Worm (Caenorhabditis elegans) whole organism, L1 larva: Measurements from ENCODE around the gene B0361.4.

ENCODE experiments used
- C04F5.9 ChIP-seq: sonication (generic microtip); optimal IDR thresholded peaks from 2 replicates; lab custom pipeline; 2016; ENCODE audit warnings: missing genetic modification characterization, missing compliant biosample characterization
- F16B12.6 ChIP-seq: fragments of 150-350 bp; optimal IDR thresholded peaks from 2 replicates; lab custom pipeline; 2014; ENCODE audit warnings: missing biosample characterization, missing genetic modification characterization
- Y116A8C.19 ChIP-seq: sonication (generic microtip); optimal IDR thresholded peaks from 2 replicates; lab custom pipeline; 2016; ENCODE audit warnings: missing compliant biosample characterization, missing genetic modification characterization, borderline replicate concordance
- alr-1 ChIP-seq: fragments of 200-800 bp; sonication (Bioruptor generic); optimal IDR thresholded peaks from 2 replicates; lab custom pipeline; 2018; ENCODE audit warnings: borderline replicate concordance, mild to moderate bottlenecking, missing genetic modification characterization, missing compliant biosample characterization
- blmp-1 ChIP-seq: fragments of 150-350 bp; optimal IDR thresholded peaks from 2 replicates; lab custom pipeline; 2014; ENCODE audit warnings: missing biosample characterization, missing genetic modification characterization
- ceh-8 ChIP-seq: fragments of 200-800 bp; sonication (Bioruptor generic); optimal IDR thresholded peaks from 2 replicates; lab custom pipeline; 2018; ENCODE audit warnings: mild to moderate bottlenecking, missing genetic modification characterization, moderate library complexity, missing compliant biosample characterization
- ceh-82 ChIP-seq, 3 experiments: fragments of 150-350 bp in 1 of 3; sonication (generic microtip) in 2 of 3; optimal IDR thresholded peaks; 2 replicates each; lab custom pipeline; 2014 to 2017; ENCODE audit warnings: missing biosample characterization in 3 of 3, missing genetic modification characterization in 3 of 3
- ceh-88 ChIP-seq: fragments of 200-800 bp; sonication (Bioruptor generic); IDR thresholded peaks from 2 replicates; pipeline ENCODE4 v1.3.6; 2022; ENCODE audit warnings: missing genetic modification characterization, missing compliant biosample characterization
- dpl-1 ChIP-seq, 3 experiments: fragments of 150-350 bp in 2 of 3; sonication (generic microtip) in 1 of 3; optimal IDR thresholded peaks; 2 replicates each; lab custom pipeline; 2014 to 2017; ENCODE audit warnings: missing biosample characterization in 3 of 3, missing genetic modification characterization in 3 of 3, missing genetic modification reagents in 3 of 3
- dsc-1 ChIP-seq: sonication (generic microtip); optimal IDR thresholded peaks from 2 replicates; lab custom pipeline; 2016; ENCODE audit warnings: mild to moderate bottlenecking, missing genetic modification characterization, missing compliant biosample characterization
- efl-1 ChIP-seq, 4 experiments: fragments of 150-350 bp; optimal IDR thresholded peaks in 3 of 4; peaks in 1 of 4; 1 replicate in 1 of 4; 2 replicates in 3 of 4; lab custom pipeline; 2014; ENCODE audit warnings: missing biosample characterization in 2 of 4, missing genetic modification characterization in 2 of 4, missing genetic modification reagents in 2 of 4
- egl-13 ChIP-seq: sonication (generic microtip); optimal IDR thresholded peaks from 2 replicates; lab custom pipeline; 2016; ENCODE audit warnings: missing genotype, missing genetic modification reagents, missing genetic modification characterization, missing compliant biosample characterization
- egl-27 ChIP-seq, 2 experiments: fragments of 150-350 bp in 1 of 2; sonication (generic microtip); optimal IDR thresholded peaks; 3 replicates each; lab custom pipeline; 2017 to 2018; ENCODE audit warnings: missing biosample characterization in 2 of 2, missing genetic modification characterization in 2 of 2, missing genetic modification reagents in 2 of 2
- elt-2 ChIP-seq: sonication (generic microtip); optimal IDR thresholded peaks from 2 replicates; lab custom pipeline; 2016; ENCODE audit warnings: missing genetic modification characterization, mild to moderate bottlenecking, inconsistent platforms, missing compliant biosample characterization, missing genetic modification reagents
- elt-3 ChIP-seq, 6 experiments: fragments of 150-350 bp in 1 of 6; sonication (generic microtip); optimal IDR thresholded peaks; 2 replicates each; lab custom pipeline; 2017 to 2018; ENCODE audit warnings: missing biosample characterization in 6 of 6, missing genetic modification characterization in 6 of 6, inconsistent platforms in 1 of 6
- fkh-10 ChIP-seq: sonication (generic microtip); optimal IDR thresholded peaks from 2 replicates; lab custom pipeline; 2017; ENCODE audit warnings: missing biosample characterization, missing genetic modification reagents, missing genetic modification characterization
- fos-1 ChIP-seq: fragments of 150-350 bp; optimal IDR thresholded peaks from 2 replicates; lab custom pipeline; 2014; ENCODE audit warnings: missing biosample characterization, missing genetic modification characterization
- grh-1 ChIP-seq: fragments of 200-800 bp; sonication (Bioruptor generic); IDR thresholded peaks from 2 replicates; pipeline ENCODE4 v1.3.6; 2022; ENCODE audit warnings: missing genetic modification reagents, missing genetic modification characterization, missing compliant biosample characterization
- hlh-17 ChIP-seq: fragments of 200-800 bp; sonication (Bioruptor generic); optimal IDR thresholded peaks from 2 replicates; lab custom pipeline; 2018; ENCODE audit warnings: missing genetic modification characterization, mild to moderate bottlenecking, missing compliant biosample characterization, moderate library complexity, borderline replicate concordance
- hlh-4 ChIP-seq: sonication (generic microtip); optimal IDR thresholded peaks from 2 replicates; lab custom pipeline; 2016; ENCODE audit warnings: mild to moderate bottlenecking, missing genetic modification characterization, missing compliant biosample characterization
- hpl-2 ChIP-seq: fragments of 150-350 bp; optimal IDR thresholded peaks from 2 replicates; lab custom pipeline; 2014; ENCODE audit warnings: missing biosample characterization, missing genetic modification reagents, missing genetic modification characterization
- irx-1 ChIP-seq: sonication (generic microtip); optimal IDR thresholded peaks from 2 replicates; lab custom pipeline; 2016; ENCODE audit warnings: missing genetic modification characterization, missing compliant biosample characterization
- jun-1 ChIP-seq: fragments of 150-350 bp; optimal IDR thresholded peaks from 2 replicates; lab custom pipeline; 2014; ENCODE audit warnings: missing biosample characterization, missing genetic modification reagents, missing genetic modification characterization
- lin-14 ChIP-seq: fragments of 200-800 bp; sonication (Bioruptor generic); optimal IDR thresholded peaks from 2 replicates; lab custom pipeline; 2018; ENCODE audit warnings: mild to moderate bottlenecking, missing genetic modification characterization, moderate library complexity, missing compliant biosample characterization
- lin-35 ChIP-seq, 2 experiments: fragments of 150-350 bp; optimal IDR thresholded peaks; 2 replicates each; lab custom pipeline; 2014; ENCODE audit warnings: missing biosample characterization in 2 of 2, missing genetic modification characterization in 2 of 2, missing genetic modification reagents in 2 of 2
- lin-39 ChIP-seq: fragments of 150-350 bp; optimal IDR thresholded peaks from 2 replicates; lab custom pipeline; 2014; ENCODE audit warnings: missing biosample characterization, missing genetic modification reagents, missing genetic modification characterization
- lir-3 ChIP-seq: sonication (generic microtip); optimal IDR thresholded peaks from 2 replicates; lab custom pipeline; 2016; ENCODE audit warnings: mild to moderate bottlenecking, missing genetic modification characterization, moderate library complexity, missing compliant biosample characterization; ENCODE audit not compliant: poor library complexity
- lsy-2 ChIP-seq, 2 experiments: fragments of 150-350 bp; optimal IDR thresholded peaks; 2 replicates each; lab custom pipeline; 2014; ENCODE audit warnings: missing biosample characterization in 2 of 2, missing genetic modification characterization in 2 of 2
- mep-1 ChIP-seq: fragments of 150-350 bp; optimal IDR thresholded peaks from 2 replicates; lab custom pipeline; 2014; ENCODE audit warnings: missing biosample characterization, missing genetic modification characterization
- nhr-19 ChIP-seq: fragments of 200-800 bp; sonication (Bioruptor generic); conservative IDR thresholded peaks from 2 replicates; pipeline ENCODE4 v1.3.6; 2022; ENCODE audit warnings: missing genetic modification characterization, missing compliant biosample characterization
- nhr-20 ChIP-seq: sonication (generic microtip); optimal IDR thresholded peaks from 2 replicates; lab custom pipeline; 2016; ENCODE audit warnings: mild to moderate bottlenecking, missing genetic modification characterization, missing compliant biosample characterization
- nhr-28 ChIP-seq: fragments of 150-350 bp; optimal IDR thresholded peaks from 2 replicates; lab custom pipeline; 2014; ENCODE audit warnings: missing biosample characterization, missing genetic modification characterization
- nhr-84 ChIP-seq: sonication (generic microtip); optimal IDR thresholded peaks from 2 replicates; lab custom pipeline; 2017; ENCODE audit warnings: missing biosample characterization, missing genetic modification characterization
- nhr-90 ChIP-seq: sonication (generic microtip); optimal IDR thresholded peaks from 2 replicates; lab custom pipeline; 2016; ENCODE audit warnings: mild to moderate bottlenecking, missing genetic modification characterization, missing compliant biosample characterization; ENCODE audit not compliant: poor library complexity
- pqm-1 ChIP-seq: sonication (generic microtip); optimal IDR thresholded peaks from 3 replicates; lab custom pipeline; 2017; ENCODE audit warnings: missing biosample characterization, missing genetic modification characterization
- sptf-1 ChIP-seq: fragments of 150-350 bp; optimal IDR thresholded peaks from 2 replicates; lab custom pipeline; 2014; ENCODE audit warnings: missing biosample characterization, missing genetic modification characterization
- swsn-7 ChIP-seq: sonication (generic microtip); optimal IDR thresholded peaks from 2 replicates; lab custom pipeline; 2016; ENCODE audit warnings: missing genetic modification characterization, missing compliant biosample characterization
- tlp-1 ChIP-seq: fragments of 150-350 bp; optimal IDR thresholded peaks from 2 replicates; lab custom pipeline; 2014; ENCODE audit warnings: missing biosample characterization, missing genetic modification characterization
- unc-130 ChIP-seq: fragments of 150-350 bp; optimal IDR thresholded peaks from 2 replicates; lab custom pipeline; 2017; ENCODE audit warnings: missing biosample characterization, missing genetic modification characterization, inconsistent platforms
- unc-30 ChIP-seq: sonication (generic microtip); optimal IDR thresholded peaks from 2 replicates; lab custom pipeline; 2017; ENCODE audit warnings: missing biosample characterization, missing genetic modification characterization
- unc-98 ChIP-seq: fragments of 200-800 bp; sonication (Bioruptor generic); IDR thresholded peaks from 2 replicates; pipeline ENCODE4 v1.3.6; 2022; ENCODE audit warnings: missing genetic modification characterization, missing compliant biosample characterization
- xbp-1 ChIP-seq: sonication (generic microtip); optimal IDR thresholded peaks from 2 replicates; lab custom pipeline; 2016; ENCODE audit warnings: missing genetic modification characterization, missing compliant biosample characterization
- zip-4 ChIP-seq: fragments of 200-800 bp; sonication (Bioruptor generic); optimal IDR thresholded peaks from 2 replicates; lab custom pipeline; 2018; ENCODE audit warnings: mild to moderate bottlenecking, missing genetic modification characterization, moderate library complexity, missing compliant biosample characterization

B0361.4 gene

DNA sequence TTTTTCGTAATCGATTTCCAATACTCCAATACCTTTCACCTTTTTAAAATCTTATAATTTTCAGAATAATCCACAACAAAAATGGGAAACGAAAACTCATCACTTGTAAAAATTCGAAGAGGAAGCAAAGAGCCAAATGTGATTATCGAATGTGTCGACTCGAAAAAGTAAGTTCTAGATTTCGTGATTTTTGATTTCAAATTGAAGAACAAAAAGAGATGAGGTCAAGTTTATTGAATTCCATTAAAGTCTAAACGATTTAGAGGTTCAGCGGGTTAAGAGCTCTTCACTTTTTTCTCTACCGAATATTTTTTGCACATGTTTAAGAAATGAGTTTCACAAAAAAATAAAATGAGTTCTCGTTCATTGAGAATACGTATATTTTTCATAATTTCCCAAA is at the start of gene B0361.4:
Gene B0361.4 (plus strand): TSS at position 61 of the 400 bp plus-strand sequence.
- TF ChIP-seq tlp-1 (tag; lab: Kevin White, UChicago) = no peak
- TF ChIP-seq lin-14 = peak; percentile 18
- TF ChIP-seq fkh-10 = peak; percentile 88
- no peak for TF ChIP-seq ceh-82 (tag; optimal IDR thresholded peaks at IDR 0.05; lab: Kevin White, UChicago)
- TF ChIP-seq pqm-1 = no peak
- no peak for TF ChIP-seq egl-27 (tag; optimal IDR thresholded peaks at IDR 0.05; lab: Kevin White, UChicago)
- no peak for TF ChIP-seq fos-1 (tag; lab: Kevin White, UChicago)
- no peak for TF ChIP-seq hlh-4 (tag; lab: Kevin White, UChicago)
- TF ChIP-seq hpl-2 (GFP tag; lab: Kevin White, UChicago) = no peak
- no peak for TF ChIP-seq grh-1 (GFP tag; lab: Robert Waterston, UW)
- TF ChIP-seq, all 84 proteins: peak for 2

DNA sequence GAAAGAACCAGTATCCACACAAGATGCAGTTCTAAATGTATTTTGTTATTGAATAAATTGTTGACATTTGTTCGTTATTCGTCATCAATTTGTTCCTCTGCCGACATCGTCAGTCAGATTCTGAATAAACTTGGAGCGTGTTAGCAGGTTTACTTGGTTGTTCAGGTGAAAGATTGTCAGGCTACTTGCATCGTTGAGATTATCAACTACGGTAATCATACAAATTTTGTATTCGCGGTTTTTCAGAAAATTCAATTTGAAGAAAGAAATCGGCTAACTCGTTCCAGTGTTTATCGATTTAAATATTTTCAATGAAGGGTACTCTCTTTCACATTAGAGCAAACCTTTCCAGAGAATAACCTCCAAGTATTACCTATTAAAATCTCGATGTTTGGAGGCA is 49.1 kb upstream of the B0361.4 start, which contains the start of gene R151.2:
Gene R151.2 (plus strand): TSS at position 247 of the 400 bp plus-strand sequence.
- TF ChIP-seq jun-1 (tag; lab: Kevin White, UChicago) (no peak), efl-1 (optimal IDR thresholded peaks at IDR 0.05; lab: Kevin White, UChicago) (no peak), efl-1 (GFP tag; optimal IDR thresholded peaks at IDR 0.05 in 1 of 2; lab: Kevin White, UChicago) (peak in 1 of 2 experiments; percentile 91), lsy-2 (tag; optimal IDR thresholded peaks at IDR 0.05; lab: Kevin White, UChicago) (peak in 1 of 2 experiments; percentile 50)

DNA sequence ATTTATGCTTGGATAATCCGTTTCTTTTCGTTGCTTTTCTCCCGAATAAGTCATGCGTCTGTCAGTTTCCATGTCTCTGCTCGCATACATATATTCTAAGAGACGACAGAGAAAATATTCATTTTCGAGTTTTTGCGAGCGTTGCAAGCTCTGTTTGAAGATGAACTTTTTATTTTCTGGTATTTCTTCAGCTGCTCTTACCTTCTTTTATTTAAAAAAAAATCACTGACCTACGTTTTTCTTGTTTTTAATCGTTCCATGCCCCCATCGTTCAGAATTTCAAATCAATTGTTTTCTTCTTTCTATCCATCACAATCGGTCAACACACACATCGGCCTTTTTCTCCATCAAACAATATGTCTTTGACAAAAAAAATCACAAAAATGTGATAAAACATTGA is 48.3 kb upstream of the B0361.4 start:
- peak; percentile 0 for TF ChIP-seq lin-14
- no peak for TF ChIP-seq hlh-17 (GFP tag; lab: Kevin White, UChicago)
- no peak for TF ChIP-seq alr-1
- no peak for TF ChIP-seq dsc-1

- TF ChIP-seq nhr-20 (tag; lab: Kevin White, UChicago) (peak; percentile 2), elt-3 (tag; optimal IDR thresholded peaks at IDR 0.05; lab: Kevin White, UChicago) (peak in 1 of 6 experiments; percentile 28), lin-14 (peak; percentile 46), nhr-90 (no peak), fkh-10 (no peak), nhr-19 (0 out of 2 replicates have a peak, but pooled peaks have one; percentile 9), lin-35 (GFP tag; optimal IDR thresholded peaks at IDR 0.05; lab: Kevin White, UChicago) (peak in 1 of 2 experiments; percentile 14), elt-2 (peak; percentile 49), blmp-1 (tag; lab: Kevin White, UChicago) (peak; percentile 94), Y116A8C.19 (no peak)
- TF ChIP-seq, all 84 proteins: peak for 7
These were observed 46.8 kb upstream of the B0361.4 start for ce11 chrIII:7212028-7212427.

DNA sequence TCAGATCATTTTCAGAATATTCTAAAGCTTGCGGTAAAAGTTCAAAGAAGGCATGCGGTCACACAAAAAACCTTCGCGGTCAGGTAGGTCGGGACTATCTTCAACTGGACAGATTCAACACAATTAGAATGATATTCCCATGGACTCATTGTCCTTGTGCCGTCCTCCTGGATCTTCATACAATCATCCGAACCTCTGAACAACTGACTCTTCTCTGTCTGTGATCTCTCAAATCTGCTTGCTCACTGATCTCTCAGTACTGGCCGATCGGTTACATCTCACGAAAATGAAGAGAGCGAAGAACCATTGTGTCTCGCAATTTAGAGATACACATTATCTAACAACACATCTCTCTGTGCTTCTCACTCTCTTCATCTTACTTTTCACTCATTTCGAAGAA is 43.3 kb upstream of the B0361.4 start:
- TF ChIP-seq mep-1 (tag; lab: Kevin White, UChicago) (no peak), lin-39 (no peak), hlh-17 (GFP tag; lab: Kevin White, UChicago) (no peak), pqm-1 (no peak), sptf-1 (tag; lab: Kevin White, UChicago) (no peak), unc-30 (tag; lab: Kevin White, UChicago) (no peak), egl-13 (no peak), jun-1 (tag; lab: Kevin White, UChicago) (no peak), nhr-20 (tag; lab: Kevin White, UChicago) (no peak), nhr-84 (tag; lab: Kevin White, UChicago) (no peak), nhr-90 (no peak), swsn-7 (no peak), ceh-88 (no peak), dpl-1 (GFP tag; optimal IDR thresholded peaks at IDR 0.05; lab: Kevin White, UChicago) (no peak), nhr-28 (tag; lab: Kevin White, UChicago) (no peak), Y116A8C.19 (no peak), lsy-2 (tag; optimal IDR thresholded peaks at IDR 0.05; lab: Kevin White, UChicago) (peak in 1 of 2 experiments; percentile 41), ceh-8 (GFP tag; lab: Kevin White, UChicago) (no peak), unc-130 (tag; lab: Kevin White, UChicago) (no peak), xbp-1 (tag; lab: Kevin White, UChicago) (no peak), lin-14 (peak; percentile 62), nhr-19 (0 out of 2 replicates have a peak, but pooled peaks have one; percentile 6), lir-3 (tag; lab: Kevin White, UChicago) (no peak), F16B12.6 (tag; lab: Kevin White, UChicago) (no peak), irx-1 (tag; lab: Kevin White, UChicago) (no peak), unc-98 (GFP tag; lab: Robert Waterston, UW) (no peak), C04F5.9 (no peak), zip-4 (GFP tag; lab: Kevin White, UChicago) (no peak)
